Worm (Caenorhabditis elegans) whole organism, early embryonic: ENCODE data around the gene Y17G7B.20.

Experiments
- aly-1 ChIP-seq: sonication (generic microtip); optimal IDR thresholded peaks from 2 replicates; lab custom pipeline; 2016; ENCODE audit warnings: missing genetic modification characterization, missing compliant biosample characterization
- ama-1 ChIP-seq: fragments of 150-350 bp; optimal IDR thresholded peaks from 2 replicates; lab custom pipeline; 2014
- ceh-36 ChIP-seq: sonication (generic microtip); optimal IDR thresholded peaks from 2 replicates; lab custom pipeline; 2016; ENCODE audit warnings: missing genetic modification characterization, inconsistent platforms, missing compliant biosample characterization
- flt-1 ChIP-seq: fragments of 200-800 bp; sonication (Bioruptor generic); IDR thresholded peaks from 2 replicates; pipeline ENCODE4 v1.3.6; 2022; ENCODE audit warnings: missing genetic modification characterization, missing compliant biosample characterization
- scrt-1 ChIP-seq: fragments of 200-800 bp; sonication (Bioruptor generic); IDR thresholded peaks from 2 replicates; pipeline ENCODE4 v1.3.6; 2022; ENCODE audit warnings: missing genetic modification characterization, missing compliant biosample characterization
- tbx-11 ChIP-seq: fragments of 200-800 bp; sonication (Bioruptor generic); IDR thresholded peaks from 2 replicates; pipeline ENCODE4 v1.3.6; 2022; ENCODE audit warnings: missing genetic modification characterization, missing compliant biosample characterization

DNA sequence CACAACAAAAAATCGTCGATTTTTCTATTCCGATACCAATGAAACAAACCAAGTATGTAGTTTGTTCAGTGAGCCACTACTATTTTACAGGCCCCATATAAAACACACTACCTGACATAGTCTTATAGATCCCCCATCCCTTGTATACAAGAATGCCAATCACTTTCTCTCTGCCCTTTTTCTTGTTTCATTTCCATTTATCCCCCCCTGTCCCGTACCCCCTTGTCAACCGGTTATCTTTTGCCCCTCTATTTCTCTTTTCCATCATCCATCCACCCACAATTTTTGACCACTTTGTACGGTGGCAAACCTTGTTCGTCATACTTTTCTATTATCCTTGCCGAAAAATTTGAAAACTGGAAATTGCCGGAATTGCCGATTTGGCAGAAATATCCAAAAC, 26.7 kb downstream of the Y17G7B.20 start:
- TF ChIP-seq tbx-11 (GFP tag; lab: Robert Waterston, UW), result no peak
- TF ChIP-seq flt-1, result no peak
- TF ChIP-seq ama-1 (lab: Kevin White, UChicago), result no peak
- no peak for TF ChIP-seq ceh-36 (tag; lab: Kevin White, UChicago)
- TF ChIP-seq aly-1 (tag; lab: Kevin White, UChicago), result no peak
- TF ChIP-seq scrt-1, result no peak
